Worm (Caenorhabditis elegans): Measurements from ENCODE around the gene R11D1.4.

The R11D1.4 gene

ce11 chrV:12697364-12697901, 16.6 kb downstream of the R11D1.4 start, which contains the start of gene istr-1:
istr-1 (plus strand) TSS chrV:12697858.
- no peak for TF ChIP-seq ref-1 (GFP tag; conservative IDR thresholded peaks at IDR 0.05)
- no peak for TF ChIP-seq klf-2 (GFP tag; conservative IDR thresholded peaks at IDR 0.05)
- TF ChIP-seq ztf-23 (GFP tag; IDR thresholded peaks at IDR 0.05) = no peak
- no peak for TF ChIP-seq med-1 (GFP tag; optimal IDR thresholded peaks at IDR 0.05; ENCODE audit: insufficient read depth)
- TF ChIP-seq T22C8.4 (GFP tag; IDR thresholded peaks at IDR 0.05) = no peak
- no peak for TF ChIP-seq flt-1 (GFP tag; IDR thresholded peaks at IDR 0.05)

- TF ChIP-seq cog-1 (tag; optimal IDR thresholded peaks at IDR 0.05) = no peak
- no peak for TF ChIP-seq med-1 (GFP tag; optimal IDR thresholded peaks at IDR 0.05; ENCODE audit: insufficient read depth)
- TF ChIP-seq ztf-29 (GFP tag; IDR thresholded peaks at IDR 0.05) = no peak
- no peak for TF ChIP-seq klf-2 (GFP tag; conservative IDR thresholded peaks at IDR 0.05)
- TF ChIP-seq T22C8.4 (GFP tag; IDR thresholded peaks at IDR 0.05) = no peak
- TF ChIP-seq tab-1 (GFP tag; IDR thresholded peaks at IDR 0.05) = no peak
- TF ChIP-seq flt-1 (GFP tag; IDR thresholded peaks at IDR 0.05) = no peak
- no peak for TF ChIP-seq ztf-23 (GFP tag; IDR thresholded peaks at IDR 0.05)
- no peak for TF ChIP-seq ref-1 (GFP tag; conservative IDR thresholded peaks at IDR 0.05)
Observed at ce11 chrV:12696790-12697189, 17.2 kb downstream of the R11D1.4 start.

ce11 chrV:12695968-12696367, 18.1 kb downstream of the R11D1.4 start, which contains the start of gene K10C8.4:
K10C8.4 (plus strand) TSS chrV:12696268.
- no peak for TF ChIP-seq T22C8.4 (GFP tag; IDR thresholded peaks at IDR 0.05)
- no peak for TF ChIP-seq tab-1 (GFP tag; IDR thresholded peaks at IDR 0.05)
- no peak for TF ChIP-seq flt-1 (GFP tag; IDR thresholded peaks at IDR 0.05)
- no peak for TF ChIP-seq ref-1 (GFP tag; conservative IDR thresholded peaks at IDR 0.05)
- TF ChIP-seq ztf-29 (GFP tag; IDR thresholded peaks at IDR 0.05) = no peak
- no peak for TF ChIP-seq klf-2 (GFP tag; conservative IDR thresholded peaks at IDR 0.05)
- no peak for TF ChIP-seq ztf-23 (GFP tag; IDR thresholded peaks at IDR 0.05)
- TF ChIP-seq cog-1 (tag; optimal IDR thresholded peaks at IDR 0.05) = no peak
- TF ChIP-seq med-1 (GFP tag; optimal IDR thresholded peaks at IDR 0.05; ENCODE audit: insufficient read depth) = no peak

ce11 chrV:12695155-12695554, 18.9 kb downstream of the R11D1.4 start, which contains the start of gene parn-1:
parn-1 (minus strand) TSS chrV:12695255.
- TF ChIP-seq ztf-23 (GFP tag; IDR thresholded peaks at IDR 0.05) (no peak), cog-1 (tag; optimal IDR thresholded peaks at IDR 0.05) (no peak), tab-1 (GFP tag; IDR thresholded peaks at IDR 0.05) (no peak), flt-1 (GFP tag; IDR thresholded peaks at IDR 0.05) (no peak), med-1 (GFP tag; optimal IDR thresholded peaks at IDR 0.05; ENCODE audit: insufficient read depth) (no peak), ref-1 (GFP tag; conservative IDR thresholded peaks at IDR 0.05) (no peak), klf-2 (GFP tag; conservative IDR thresholded peaks at IDR 0.05) (no peak), ztf-29 (GFP tag; IDR thresholded peaks at IDR 0.05) (no peak), T22C8.4 (GFP tag; IDR thresholded peaks at IDR 0.05) (no peak)

ce11 chrV:12683205-12683604, 30.8 kb downstream of the R11D1.4 start:
- no peak for TF ChIP-seq cog-1 (tag; optimal IDR thresholded peaks at IDR 0.05)
- TF ChIP-seq ztf-29 (GFP tag; IDR thresholded peaks at IDR 0.05) = no peak
- TF ChIP-seq ref-1 (GFP tag; conservative IDR thresholded peaks at IDR 0.05) = no peak
- no peak for TF ChIP-seq med-1 (GFP tag; optimal IDR thresholded peaks at IDR 0.05; ENCODE audit: insufficient read depth)
- no peak for TF ChIP-seq tab-1 (GFP tag; IDR thresholded peaks at IDR 0.05)
- no peak for TF ChIP-seq flt-1 (GFP tag; IDR thresholded peaks at IDR 0.05)
- TF ChIP-seq T22C8.4 (GFP tag; IDR thresholded peaks at IDR 0.05) = no peak
- no peak for TF ChIP-seq ztf-23 (GFP tag; IDR thresholded peaks at IDR 0.05)
- TF ChIP-seq klf-2 (GFP tag; conservative IDR thresholded peaks at IDR 0.05) = no peak

- TF ChIP-seq T22C8.4 (GFP tag; IDR thresholded peaks at IDR 0.05) = no peak
- TF ChIP-seq ztf-29 (GFP tag; IDR thresholded peaks at IDR 0.05) = no peak
- TF ChIP-seq flt-1 (GFP tag; IDR thresholded peaks at IDR 0.05) = no peak
- no peak for TF ChIP-seq med-1 (GFP tag; optimal IDR thresholded peaks at IDR 0.05; ENCODE audit: insufficient read depth)
- no peak for TF ChIP-seq tab-1 (GFP tag; IDR thresholded peaks at IDR 0.05)
- TF ChIP-seq klf-2 (GFP tag; conservative IDR thresholded peaks at IDR 0.05) = no peak
- TF ChIP-seq ztf-23 (GFP tag; IDR thresholded peaks at IDR 0.05) = no peak
- no peak for TF ChIP-seq cog-1 (tag; optimal IDR thresholded peaks at IDR 0.05)
- no peak for TF ChIP-seq ref-1 (GFP tag; conservative IDR thresholded peaks at IDR 0.05)
Observed at ce11 chrV:12679807-12680206, 34.2 kb downstream of the R11D1.4 start, which contains the start of gene frpr-15. frpr-15 (plus strand) TSS chrV:12680107.

ce11 chrV:12679292-12679691, 34.7 kb downstream of the R11D1.4 start:
- TF ChIP-seq ztf-29 (GFP tag; IDR thresholded peaks at IDR 0.05) (no peak), ref-1 (GFP tag; conservative IDR thresholded peaks at IDR 0.05) (no peak), T22C8.4 (GFP tag; IDR thresholded peaks at IDR 0.05) (no peak), flt-1 (GFP tag; IDR thresholded peaks at IDR 0.05) (no peak), med-1 (GFP tag; optimal IDR thresholded peaks at IDR 0.05; ENCODE audit: insufficient read depth) (no peak)

- no peak for TF ChIP-seq cog-1 (tag; optimal IDR thresholded peaks at IDR 0.05)
- no peak for TF ChIP-seq med-1 (GFP tag; optimal IDR thresholded peaks at IDR 0.05; ENCODE audit: insufficient read depth)
- no peak for TF ChIP-seq tab-1 (GFP tag; IDR thresholded peaks at IDR 0.05)
- no peak for TF ChIP-seq ztf-29 (GFP tag; IDR thresholded peaks at IDR 0.05)
- TF ChIP-seq ztf-23 (GFP tag; IDR thresholded peaks at IDR 0.05) = no peak
- no peak for TF ChIP-seq klf-2 (GFP tag; conservative IDR thresholded peaks at IDR 0.05)
- TF ChIP-seq flt-1 (GFP tag; IDR thresholded peaks at IDR 0.05) = no peak
- no peak for TF ChIP-seq ref-1 (GFP tag; conservative IDR thresholded peaks at IDR 0.05)
- TF ChIP-seq T22C8.4 (GFP tag; IDR thresholded peaks at IDR 0.05) = no peak
Observed at ce11 chrV:12676299-12676698, 37.7 kb downstream of the R11D1.4 start.

ce11 chrV:12673745-12674144, 40.3 kb downstream of the R11D1.4 start:
- TF ChIP-seq flt-1 (GFP tag; IDR thresholded peaks at IDR 0.05) (no peak), cog-1 (tag; optimal IDR thresholded peaks at IDR 0.05) (no peak), klf-2 (GFP tag; conservative IDR thresholded peaks at IDR 0.05) (no peak), ref-1 (GFP tag; conservative IDR thresholded peaks at IDR 0.05) (no peak), med-1 (GFP tag; optimal IDR thresholded peaks at IDR 0.05; ENCODE audit: insufficient read depth) (no peak), T22C8.4 (GFP tag; IDR thresholded peaks at IDR 0.05) (no peak), tab-1 (GFP tag; IDR thresholded peaks at IDR 0.05) (no peak), ztf-23 (GFP tag; IDR thresholded peaks at IDR 0.05) (no peak), ztf-29 (GFP tag; IDR thresholded peaks at IDR 0.05) (no peak)
